Fruit fly (Drosophila melanogaster) whole organism, wandering third instar larva: ENCODE measurements around the gene Invadolysin.

Experiments used
- Hr83 ChIP-seq: fragments of 200-300 bp; sonication (Bioruptor generic); optimal IDR thresholded peaks from 2 replicates; lab custom pipeline; 2016; ENCODE audit warnings: missing biosample characterization, mild to moderate bottlenecking, missing genetic modification characterization, moderate library complexity; ENCODE audit not compliant: poor library complexity, severe bottlenecking
- Rel ChIP-seq, 2 experiments: fragments of 200-800 bp; sonication (Bioruptor generic) in 1 of 2; optimal IDR thresholded peaks; 2 replicates in 1 of 2; 3 replicates in 1 of 2; lab custom pipeline; 2016 to 2019; ENCODE audit warnings: mild to moderate bottlenecking in 2 of 2, missing biosample characterization in 2 of 2, missing genetic modification characterization in 2 of 2, moderate library complexity in 1 of 2
- Vsx2 ChIP-seq: fragments of 200-300, 225-300 bp; sonication (Bioruptor generic); optimal IDR thresholded peaks from 2 replicates; lab custom pipeline; 2018; ENCODE audit warnings: missing biosample characterization, missing genetic modification characterization; ENCODE audit not compliant: partially characterized antibody
- ey ChIP-seq: fragments of 200-800 bp; sonication (Bioruptor generic); optimal IDR thresholded peaks from 2 replicates; lab custom pipeline; 2016; ENCODE audit warnings: missing biosample characterization, missing genetic modification characterization
- h ChIP-seq: fragments of 200-800 bp; sonication (Bioruptor generic); optimal IDR thresholded peaks from 3 replicates; lab custom pipeline; 2016; ENCODE audit warnings: missing biosample characterization, mild to moderate bottlenecking, missing genetic modification characterization
- lola ChIP-seq: fragments of >200 bp; optimal IDR thresholded peaks from 2 replicates; lab custom pipeline; 2017; ENCODE audit warnings: missing biosample characterization, missing genetic modification characterization
- rgr ChIP-seq: fragments of 200-800 bp; sonication (Bioruptor generic); optimal IDR thresholded peaks from 3 replicates; lab custom pipeline; 2016; ENCODE audit warnings: missing biosample characterization, mild to moderate bottlenecking, missing genetic modification characterization

DNA sequence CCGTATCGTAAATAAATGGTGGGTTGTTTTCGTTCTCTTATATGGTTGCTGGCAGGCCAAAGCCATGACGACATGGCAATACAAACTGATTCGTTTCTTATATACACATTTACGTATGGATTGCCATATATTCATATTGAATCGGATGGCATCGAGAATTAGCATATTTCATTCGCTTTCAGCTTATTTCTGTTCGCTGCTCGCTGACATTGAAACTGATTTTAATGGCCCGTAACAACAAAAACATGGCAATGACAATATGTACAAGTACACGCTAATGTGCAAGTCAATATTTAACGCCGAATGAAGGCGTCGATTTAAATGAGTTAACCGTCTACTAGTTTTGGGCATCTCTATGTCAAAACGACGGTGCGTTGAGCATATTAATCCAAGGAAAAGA is 41.5 kb downstream of the Invadolysin start:
- TF ChIP-seq Vsx2 (GFP tag; lab: Kevin White, UChicago), result no peak
- no peak for TF ChIP-seq Hr83 (GFP tag; lab: Kevin White, UChicago)
- TF ChIP-seq rgr, result no peak
- TF ChIP-seq lola, result no peak
- TF ChIP-seq h (GFP tag; lab: Kevin White, UChicago), result no peak
- TF ChIP-seq ey (GFP tag; lab: Kevin White, UChicago), result no peak
- TF ChIP-seq Rel (GFP tag; optimal IDR thresholded peaks at IDR 0.05; lab: Kevin White, UChicago), result no peak
- no peak for TF ChIP-seq Rel (tag; optimal IDR thresholded peaks at IDR 0.05; lab: Kevin White, UChicago)
